Fruit fly (Drosophila melanogaster) whole organism, pupa: ENCODE results near the gene CG17362.

Experiments used
- CG10348 ChIP-seq: fragments of 200-800 bp; sonication (Bioruptor generic); IDR thresholded peaks from 2 replicates; pipeline ENCODE4 v1.3.6; 2022; ENCODE audit warnings: missing biosample characterization, missing genetic modification characterization
- CG12605 ChIP-seq: fragments of 200-800 bp; sonication (Bioruptor generic); IDR thresholded peaks from 2 replicates; pipeline ENCODE4 v1.3.6; 2022; ENCODE audit warnings: missing biosample characterization, missing genetic modification characterization
- CG14655 ChIP-seq: fragments of 200-800 bp; sonication (Bioruptor generic); optimal IDR thresholded peaks from 3 replicates; lab custom pipeline; 2017; ENCODE audit warnings: mild to moderate bottlenecking, missing biosample characterization, missing genetic modification reagents, missing genetic modification characterization
- CG15710 ChIP-seq: fragments of 200-800 bp; sonication (Bioruptor generic); optimal IDR thresholded peaks from 2 replicates; lab custom pipeline; 2018; ENCODE audit warnings: missing biosample characterization, mild to moderate bottlenecking, missing genetic modification characterization, moderate library complexity
- CG34367 ChIP-seq: fragments of 200-800 bp; sonication (Bioruptor generic); optimal IDR thresholded peaks from 2 replicates; lab custom pipeline; 2018; ENCODE audit warnings: missing biosample characterization, mild to moderate bottlenecking, missing genetic modification characterization
- D1 ChIP-seq: fragments of 200-800 bp; sonication (Bioruptor generic); optimal IDR thresholded peaks from 2 replicates; lab custom pipeline; 2018; ENCODE audit warnings: missing biosample characterization, mild to moderate bottlenecking, missing genetic modification characterization, moderate library complexity
- Pif1B ChIP-seq: fragments of 200-800 bp; sonication (Bioruptor generic); optimal IDR thresholded peaks from 3 replicates; lab custom pipeline; 2016; ENCODE audit warnings: missing biosample characterization, missing genetic modification characterization

DNA sequence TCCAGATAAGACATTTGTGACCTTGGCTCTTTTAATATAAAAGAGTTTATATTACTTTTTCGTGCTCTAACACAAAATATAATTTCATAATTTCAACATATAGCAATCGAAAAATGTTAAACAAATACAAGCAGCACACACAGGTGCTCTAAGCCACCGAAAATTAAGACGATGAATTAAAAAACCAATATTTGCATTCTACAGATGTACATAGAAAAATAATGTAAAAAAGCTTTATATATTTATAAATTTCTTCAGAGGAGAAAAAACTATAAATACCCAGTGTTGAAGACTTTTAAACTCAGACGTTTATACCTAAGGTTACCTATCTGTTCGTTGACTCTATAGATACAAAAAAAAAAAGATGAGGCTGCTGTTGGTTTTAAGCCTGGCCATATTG lies 1.2 kb downstream of the CG17362 start, which contains the start of gene CG9040:
- no peak for TF ChIP-seq CG10348 (GFP tag; lab: Robert Waterston, UW)
- no peak for TF ChIP-seq CG14655 (GFP tag; lab: Kevin White, UChicago)
- TF ChIP-seq CG12605, result no peak
- no peak for TF ChIP-seq D1 (tag; lab: Kevin White, UChicago)
- TF ChIP-seq Pif1B (GFP tag; lab: Kevin White, UChicago), result no peak
- no peak for TF ChIP-seq CG34367 (tag; lab: Kevin White, UChicago)
- no peak for TF ChIP-seq CG15710
